Worm (Caenorhabditis elegans): ENCODE results near the gene C18D4.4.

DNA sequence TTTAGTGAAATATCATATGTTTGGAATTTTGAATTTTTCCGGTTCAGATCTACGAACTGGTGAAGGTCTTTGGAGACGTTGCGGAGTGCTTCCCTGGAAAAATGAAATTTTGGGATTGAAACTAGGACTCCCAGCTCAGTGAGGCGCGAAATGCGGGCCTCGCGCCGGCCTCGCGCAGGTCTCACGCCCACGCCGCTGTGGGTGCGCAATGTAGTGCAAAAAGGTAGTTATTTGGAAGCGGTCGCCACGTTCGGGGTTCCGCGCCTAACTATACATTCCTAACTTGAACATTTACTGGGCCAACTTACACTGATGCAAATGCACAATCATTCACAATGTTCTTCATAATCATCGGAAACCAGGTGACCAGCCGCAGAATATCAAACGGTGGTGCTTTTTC lies 31.3 kb downstream of the C18D4.4 start:
- TF ChIP-seq ama-1 (optimal IDR thresholded peaks at IDR 0.05) (no peak), scrt-1 (GFP tag; IDR thresholded peaks at IDR 0.05) (no peak), ceh-36 (tag; optimal IDR thresholded peaks at IDR 0.05) (no peak), pes-1 (GFP tag; IDR thresholded peaks at IDR 0.05) (no peak), ets-7 (tag; optimal IDR thresholded peaks at IDR 0.05) (no peak), B0310.2 (tag; optimal IDR thresholded peaks at IDR 0.05) (no peak), ceh-13 (GFP tag; optimal IDR thresholded peaks at IDR 0.05) (no peak), flt-1 (GFP tag; IDR thresholded peaks at IDR 0.05) (no peak), tra-4 (tag; optimal IDR thresholded peaks at IDR 0.05) (no peak), sea-1 (GFP tag; conservative IDR thresholded peaks at IDR 0.05) (no peak)

All from whole organism, early embryonic.